Fruit fly (Drosophila melanogaster) whole organism: ENCODE results near the gene CG7888.

Experiments
- CG8478 ChIP-seq: fragments of >200 bp; optimal IDR thresholded peaks from 2 replicates; lab custom pipeline; 2018; ENCODE audit warnings: inconsistent platforms
- Dll ChIP-seq: fragments of >200 bp; optimal IDR thresholded peaks from 2 replicates; lab custom pipeline; 2017
- EcR ChIP-seq, 2 experiments: fragments of >200 bp; optimal IDR thresholded peaks; 2 replicates each; lab custom pipeline; 2017; ENCODE audit warnings: missing biosample characterization in 2 of 2, missing genetic modification characterization in 2 of 2, missing genetic modification reagents in 2 of 2
- pan ChIP-seq: fragments of >200 bp; optimal IDR thresholded peaks from 2 replicates; lab custom pipeline; 2017
- psq ChIP-seq: fragments of >200 bp; optimal IDR thresholded peaks from 2 replicates; lab custom pipeline; 2017
- usp ChIP-seq: fragments of >200 bp; optimal IDR thresholded peaks from 2 replicates; lab custom pipeline; 2017; ENCODE audit warnings: missing biosample characterization, missing genetic modification characterization, mixed read lengths

The CG7888 gene

DNA sequence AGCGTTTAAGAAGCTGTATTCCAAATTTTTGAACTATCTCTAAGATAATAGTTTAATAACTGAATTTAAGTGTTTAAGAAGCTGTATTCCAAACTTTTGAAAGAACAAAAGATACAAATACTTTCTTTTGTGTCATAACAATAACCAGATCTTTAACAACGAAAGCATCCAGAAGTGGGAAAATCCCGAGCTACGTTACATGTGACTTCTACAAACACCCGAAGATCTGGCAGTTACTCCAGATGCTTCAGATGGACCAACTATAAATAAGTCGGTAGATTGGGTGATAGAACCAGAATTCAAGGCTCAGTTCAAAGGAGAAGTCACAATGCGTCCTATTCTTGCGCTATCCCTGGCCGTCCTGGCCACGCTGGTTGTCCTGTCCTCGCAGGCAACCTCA is 54.1 kb downstream of the CG7888 start, which contains the start of gene CG12522:
CG12522 (plus strand) TSS at position 301 of the 400 bp plus-strand sequence.
- TF ChIP-seq EcR (GFP tag; optimal IDR thresholded peaks at IDR 0.05; lab: Kevin White, UChicago) (no peak), pan (lab: Kevin White, UChicago) (no peak), psq (no peak), usp (no peak), CG8478 (no peak), Dll (lab: Kevin White, UChicago) (no peak)
